Worm (Caenorhabditis elegans) whole organism, L1 larva: ENCODE measurements around the gene cpg-8.

Source experiments
- C16A3.4 ChIP-seq: fragments of 150-350 bp; optimal IDR thresholded peaks from 2 replicates; lab custom pipeline; 2014; ENCODE audit warnings: missing biosample characterization, missing genetic modification characterization
- F16B12.6 ChIP-seq: fragments of 150-350 bp; optimal IDR thresholded peaks from 2 replicates; lab custom pipeline; 2014; ENCODE audit warnings: missing biosample characterization, missing genetic modification characterization
- aly-2 ChIP-seq: fragments of 150-350 bp; optimal IDR thresholded peaks from 2 replicates; lab custom pipeline; 2014; ENCODE audit warnings: missing biosample characterization, missing genetic modification characterization
- ama-1 ChIP-seq: fragments of 150-350 bp; optimal IDR thresholded peaks from 2 replicates; lab custom pipeline; 2014
- ceh-8 ChIP-seq: fragments of 200-800 bp; sonication (Bioruptor generic); optimal IDR thresholded peaks from 2 replicates; lab custom pipeline; 2018; ENCODE audit warnings: mild to moderate bottlenecking, missing genetic modification characterization, moderate library complexity, missing compliant biosample characterization
- dpl-1 ChIP-seq, 3 experiments: fragments of 150-350 bp in 2 of 3; sonication (generic microtip) in 1 of 3; optimal IDR thresholded peaks; 2 replicates each; lab custom pipeline; 2014 to 2017; ENCODE audit warnings: missing biosample characterization in 3 of 3, missing genetic modification characterization in 3 of 3, missing genetic modification reagents in 3 of 3
- efl-1 ChIP-seq, 4 experiments: fragments of 150-350 bp; optimal IDR thresholded peaks in 3 of 4; peaks in 1 of 4; 1 replicate in 1 of 4; 2 replicates in 3 of 4; lab custom pipeline; 2014; ENCODE audit warnings: missing biosample characterization in 2 of 4, missing genetic modification characterization in 2 of 4, missing genetic modification reagents in 2 of 4
- efl-3 ChIP-seq: fragments of 200-800 bp; sonication (Bioruptor generic); optimal IDR thresholded peaks from 2 replicates; lab custom pipeline; 2018; ENCODE audit warnings: mild to moderate bottlenecking, missing genetic modification characterization, missing compliant biosample characterization
- egl-13 ChIP-seq: sonication (generic microtip); optimal IDR thresholded peaks from 2 replicates; lab custom pipeline; 2016; ENCODE audit warnings: missing genotype, missing genetic modification reagents, missing genetic modification characterization, missing compliant biosample characterization
- egl-27 ChIP-seq, 2 experiments: fragments of 150-350 bp in 1 of 2; sonication (generic microtip); optimal IDR thresholded peaks; 3 replicates each; lab custom pipeline; 2017 to 2018; ENCODE audit warnings: missing biosample characterization in 2 of 2, missing genetic modification characterization in 2 of 2, missing genetic modification reagents in 2 of 2
- elt-2 ChIP-seq: sonication (generic microtip); optimal IDR thresholded peaks from 2 replicates; lab custom pipeline; 2016; ENCODE audit warnings: missing genetic modification characterization, mild to moderate bottlenecking, inconsistent platforms, missing compliant biosample characterization, missing genetic modification reagents
- fkh-10 ChIP-seq: sonication (generic microtip); optimal IDR thresholded peaks from 2 replicates; lab custom pipeline; 2017; ENCODE audit warnings: missing biosample characterization, missing genetic modification reagents, missing genetic modification characterization
- fkh-4 ChIP-seq: sonication (generic microtip); optimal IDR thresholded peaks from 2 replicates; lab custom pipeline; 2016; ENCODE audit warnings: missing compliant biosample characterization, missing genetic modification characterization, borderline replicate concordance
- fkh-8 ChIP-seq: sonication (generic microtip); optimal IDR thresholded peaks from 2 replicates; lab custom pipeline; 2016; ENCODE audit warnings: mild to moderate bottlenecking, missing genetic modification characterization, missing compliant biosample characterization
- fos-1 ChIP-seq: fragments of 150-350 bp; optimal IDR thresholded peaks from 2 replicates; lab custom pipeline; 2014; ENCODE audit warnings: missing biosample characterization, missing genetic modification characterization
- grh-1 ChIP-seq: fragments of 200-800 bp; sonication (Bioruptor generic); IDR thresholded peaks from 2 replicates; pipeline ENCODE4 v1.3.6; 2022; ENCODE audit warnings: missing genetic modification reagents, missing genetic modification characterization, missing compliant biosample characterization
- hlh-17 ChIP-seq: fragments of 200-800 bp; sonication (Bioruptor generic); optimal IDR thresholded peaks from 2 replicates; lab custom pipeline; 2018; ENCODE audit warnings: missing genetic modification characterization, mild to moderate bottlenecking, missing compliant biosample characterization, moderate library complexity, borderline replicate concordance
- hpl-2 ChIP-seq: fragments of 150-350 bp; optimal IDR thresholded peaks from 2 replicates; lab custom pipeline; 2014; ENCODE audit warnings: missing biosample characterization, missing genetic modification reagents, missing genetic modification characterization
- jun-1 ChIP-seq: fragments of 150-350 bp; optimal IDR thresholded peaks from 2 replicates; lab custom pipeline; 2014; ENCODE audit warnings: missing biosample characterization, missing genetic modification reagents, missing genetic modification characterization
- lin-13 ChIP-seq: fragments of 150-350 bp; optimal IDR thresholded peaks from 2 replicates; lab custom pipeline; 2014; ENCODE audit warnings: missing biosample characterization, missing genetic modification reagents, missing genetic modification characterization
- lin-14 ChIP-seq: fragments of 200-800 bp; sonication (Bioruptor generic); optimal IDR thresholded peaks from 2 replicates; lab custom pipeline; 2018; ENCODE audit warnings: mild to moderate bottlenecking, missing genetic modification characterization, moderate library complexity, missing compliant biosample characterization
- lin-15B ChIP-seq: fragments of 150-350 bp; sonication (generic microtip); optimal IDR thresholded peaks from 3 replicates; lab custom pipeline; 2014; ENCODE audit warnings: missing biosample characterization, missing genetic modification characterization
- lin-39 ChIP-seq: fragments of 150-350 bp; optimal IDR thresholded peaks from 2 replicates; lab custom pipeline; 2014; ENCODE audit warnings: missing biosample characterization, missing genetic modification reagents, missing genetic modification characterization
- lir-3 ChIP-seq: sonication (generic microtip); optimal IDR thresholded peaks from 2 replicates; lab custom pipeline; 2016; ENCODE audit warnings: mild to moderate bottlenecking, missing genetic modification characterization, moderate library complexity, missing compliant biosample characterization; ENCODE audit not compliant: poor library complexity
- mdl-1 ChIP-seq, 2 experiments: fragments of 150-350 bp; optimal IDR thresholded peaks; 2 replicates each; lab custom pipeline; 2014 to 2017; ENCODE audit warnings: missing biosample characterization in 2 of 2, missing genetic modification characterization in 2 of 2, inconsistent platforms in 1 of 2
- nhr-19 ChIP-seq: fragments of 200-800 bp; sonication (Bioruptor generic); conservative IDR thresholded peaks from 2 replicates; pipeline ENCODE4 v1.3.6; 2022; ENCODE audit warnings: missing genetic modification characterization, missing compliant biosample characterization
- nhr-237 ChIP-seq: fragments of 150-350 bp; optimal IDR thresholded peaks from 2 replicates; lab custom pipeline; 2014; ENCODE audit warnings: missing biosample characterization, missing genetic modification characterization
- nhr-28 ChIP-seq: fragments of 150-350 bp; optimal IDR thresholded peaks from 2 replicates; lab custom pipeline; 2014; ENCODE audit warnings: missing biosample characterization, missing genetic modification characterization
- nhr-71 ChIP-seq: sonication (generic microtip); optimal IDR thresholded peaks from 2 replicates; lab custom pipeline; 2016; ENCODE audit warnings: mild to moderate bottlenecking, missing genetic modification characterization, moderate library complexity, missing compliant biosample characterization
- nhr-77 ChIP-seq: fragments of 150-350 bp; optimal IDR thresholded peaks from 2 replicates; lab custom pipeline; 2014; ENCODE audit warnings: missing biosample characterization, missing genetic modification characterization
- nhr-85 ChIP-seq: sonication (generic microtip); peaks from one replicate; lab custom pipeline; 2016; ENCODE audit warnings: missing genetic modification characterization, inconsistent platforms, missing compliant biosample characterization
- pqm-1 ChIP-seq: sonication (generic microtip); optimal IDR thresholded peaks from 3 replicates; lab custom pipeline; 2017; ENCODE audit warnings: missing biosample characterization, missing genetic modification characterization
- skn-1 ChIP-seq: fragments of 150-350 bp; optimal IDR thresholded peaks from 2 replicates; lab custom pipeline; 2014; ENCODE audit warnings: missing biosample characterization, missing genetic modification characterization
- snpc-4 ChIP-seq: fragments of 150-350 bp; optimal IDR thresholded peaks from 2 replicates; lab custom pipeline; 2014; ENCODE audit warnings: missing biosample characterization, missing genetic modification characterization
- tlp-1 ChIP-seq: fragments of 150-350 bp; optimal IDR thresholded peaks from 2 replicates; lab custom pipeline; 2014; ENCODE audit warnings: missing biosample characterization, missing genetic modification characterization
- unc-30 ChIP-seq: sonication (generic microtip); optimal IDR thresholded peaks from 2 replicates; lab custom pipeline; 2017; ENCODE audit warnings: missing biosample characterization, missing genetic modification characterization
- unc-86 ChIP-seq: sonication (generic microtip); optimal IDR thresholded peaks from 2 replicates; lab custom pipeline; 2016; ENCODE audit warnings: missing genetic modification characterization, missing compliant biosample characterization
- vab-15 ChIP-seq: sonication (generic microtip); optimal IDR thresholded peaks from 2 replicates; lab custom pipeline; 2017; ENCODE audit warnings: missing genotype, mild to moderate bottlenecking, missing genetic modification characterization, missing compliant biosample characterization
- xbp-1 ChIP-seq: sonication (generic microtip); optimal IDR thresholded peaks from 2 replicates; lab custom pipeline; 2016; ENCODE audit warnings: missing genetic modification characterization, missing compliant biosample characterization
- zag-1 ChIP-seq: fragments of 150-350 bp; optimal IDR thresholded peaks from 2 replicates; lab custom pipeline; 2014; ENCODE audit warnings: missing biosample characterization, missing genetic modification characterization
- ztf-4 ChIP-seq: fragments of 150-350 bp; optimal IDR thresholded peaks from 2 replicates; lab custom pipeline; 2014; ENCODE audit warnings: missing biosample characterization, missing genetic modification characterization

Gene cpg-8

DNA sequence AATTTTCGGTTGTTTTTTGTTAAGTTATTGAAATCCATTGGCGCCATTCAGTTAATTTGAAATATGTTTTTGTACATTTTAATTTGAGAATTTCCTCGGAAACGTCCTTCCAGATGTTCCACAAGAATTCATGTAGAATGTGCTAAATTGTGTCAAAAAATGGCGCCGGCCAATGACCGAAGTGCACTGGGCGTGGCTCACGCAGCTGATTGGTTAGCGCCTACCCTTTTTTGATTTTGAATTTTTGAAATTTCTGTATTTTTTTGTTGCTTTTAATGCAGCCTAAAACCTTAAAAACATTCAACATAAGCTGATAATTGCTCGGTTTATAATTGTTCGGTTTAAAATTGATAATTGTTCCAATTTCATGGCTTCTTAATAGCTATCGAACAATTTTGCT, 15.4 kb downstream of the cpg-8 start:
- TF ChIP-seq elt-2 (tag; lab: Kevin White, UChicago), result no peak
- no peak for TF ChIP-seq aly-2
- no peak for TF ChIP-seq hlh-17 (GFP tag; lab: Kevin White, UChicago)
- TF ChIP-seq fkh-4 (tag; lab: Kevin White, UChicago), result no peak
- TF ChIP-seq hpl-2, result no peak
- no peak for TF ChIP-seq vab-15
- TF ChIP-seq C16A3.4 (tag; lab: Kevin White, UChicago), result no peak
- no peak for TF ChIP-seq lin-14 (GFP tag; lab: Kevin White, UChicago)
- no peak for TF ChIP-seq nhr-71 (tag; lab: Kevin White, UChicago)
- TF ChIP-seq nhr-77, result no peak
- no peak for TF ChIP-seq ama-1 (lab: Kevin White, UChicago)
- TF ChIP-seq xbp-1 (tag; lab: Kevin White, UChicago), result no peak
- TF ChIP-seq lir-3 (tag; lab: Kevin White, UChicago), result no peak
- no peak for TF ChIP-seq nhr-237
- no peak for TF ChIP-seq tlp-1 (tag; lab: Kevin White, UChicago)
- no peak for TF ChIP-seq lin-39 (tag; lab: Kevin White, UChicago)
- TF ChIP-seq efl-3 (GFP tag; lab: Kevin White, UChicago), result no peak
- no peak for TF ChIP-seq egl-13 (tag; lab: Kevin White, UChicago)
- TF ChIP-seq nhr-28, result no peak
- TF ChIP-seq ceh-8 (GFP tag; lab: Kevin White, UChicago), result no peak

DNA sequence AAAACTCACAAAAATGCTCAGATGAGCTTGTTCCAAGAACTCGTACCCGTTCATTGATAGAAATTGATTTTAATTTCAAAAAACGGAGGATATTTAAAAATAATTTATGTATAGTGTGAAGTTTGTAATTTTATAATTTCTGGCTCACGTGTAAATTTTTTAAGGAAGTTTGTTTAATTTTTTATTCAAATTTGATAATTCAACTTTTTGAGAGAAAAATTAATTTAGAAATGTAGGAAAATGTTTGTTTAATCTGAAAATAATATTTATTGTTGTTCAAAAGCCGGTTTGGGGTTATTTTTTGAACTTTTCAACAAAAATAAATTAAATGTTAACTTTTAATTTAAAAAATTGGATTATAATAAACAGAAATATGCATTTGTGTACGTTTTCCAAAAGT, 16.1 kb downstream of the cpg-8 start, which contains the start of gene K03B4.6:
Gene K03B4.6, minus strand, starts transcription at position 101 of the 400 bp plus-strand sequence.
- no peak for TF ChIP-seq dpl-1 (GFP tag; optimal IDR thresholded peaks at IDR 0.05; lab: Kevin White, UChicago)
- no peak for TF ChIP-seq nhr-28
- TF ChIP-seq ztf-4 (tag; lab: Kevin White, UChicago), result no peak
- no peak for TF ChIP-seq lin-13
- no peak for TF ChIP-seq xbp-1 (tag; lab: Kevin White, UChicago)
- no peak for TF ChIP-seq unc-86 (tag; lab: Kevin White, UChicago)
- TF ChIP-seq nhr-19, result no peak
- TF ChIP-seq aly-2, result no peak

DNA sequence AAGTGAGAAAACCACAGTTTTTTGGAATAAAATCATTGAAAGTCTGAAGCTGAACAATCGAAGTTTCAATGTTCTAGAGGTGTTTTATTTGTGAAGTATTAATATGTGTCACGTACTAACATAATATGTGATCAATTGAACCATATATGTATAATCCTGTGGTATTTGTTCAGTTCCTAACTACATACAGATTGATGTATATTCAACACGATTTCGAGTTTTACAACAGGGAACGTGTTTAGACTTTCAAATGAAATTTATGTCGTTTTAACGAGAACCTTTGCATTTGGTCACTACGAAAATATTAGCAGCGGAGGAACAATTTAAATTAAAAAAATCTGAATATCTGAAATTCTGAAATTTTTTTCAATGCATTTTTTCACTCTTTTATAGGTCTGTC, 17.7 kb downstream of the cpg-8 start, which contains the start of gene K03B4.8:
Gene K03B4.8, minus strand, starts transcription at position 101 of the 400 bp plus-strand sequence.
- TF ChIP-seq jun-1 (tag; lab: Kevin White, UChicago) (no peak), nhr-85 (no peak), grh-1 (no peak), zag-1 (tag; lab: Kevin White, UChicago) (no peak), fos-1 (tag; lab: Kevin White, UChicago) (no peak), pqm-1 (tag; lab: Kevin White, UChicago) (no peak), egl-13 (tag; lab: Kevin White, UChicago) (no peak), ceh-8 (GFP tag; lab: Kevin White, UChicago) (no peak), nhr-19 (no peak), snpc-4 (tag; lab: Kevin White, UChicago) (no peak), hlh-17 (GFP tag; lab: Kevin White, UChicago) (no peak), mdl-1 (tag; optimal IDR thresholded peaks at IDR 0.05; lab: Kevin White, UChicago) (no peak), lin-15B (no peak), unc-30 (tag; lab: Kevin White, UChicago) (no peak)

DNA sequence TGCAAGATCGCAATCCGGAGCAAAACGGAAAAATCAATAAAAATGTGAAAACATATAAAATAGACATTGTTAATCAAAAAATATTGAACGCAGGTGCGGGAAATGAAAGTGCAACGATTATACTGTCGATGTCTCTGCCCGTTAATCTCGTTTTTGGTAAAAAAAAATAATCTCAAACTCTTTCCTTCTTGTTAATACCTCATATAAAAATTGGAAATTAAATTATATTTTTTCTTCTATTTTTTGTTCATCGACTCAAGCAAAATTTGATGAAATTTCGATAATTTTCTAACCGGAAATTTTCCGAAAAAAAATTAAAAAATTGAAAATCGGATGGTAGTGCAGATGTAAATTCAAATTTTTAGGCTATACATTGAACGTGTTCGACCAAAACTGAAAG, 19.7 kb downstream of the cpg-8 start, which contains the start of gene K03B4.9:
Gene K03B4.9, minus strand, starts transcription at position 101 of the 400 bp plus-strand sequence.
- no peak for TF ChIP-seq F16B12.6 (tag; lab: Kevin White, UChicago)
- TF ChIP-seq fkh-10 (GFP tag; lab: Kevin White, UChicago), result no peak
- no peak for TF ChIP-seq efl-1 (optimal IDR thresholded peaks at IDR 0.05; lab: Kevin White, UChicago)
- TF ChIP-seq efl-1 (GFP tag; optimal IDR thresholded peaks at IDR 0.05 in 1 of 2; lab: Kevin White, UChicago), result no peak
- TF ChIP-seq egl-27 (tag; optimal IDR thresholded peaks at IDR 0.05; lab: Kevin White, UChicago), result no peak
- no peak for TF ChIP-seq fkh-8 (tag; lab: Kevin White, UChicago)
- no peak for TF ChIP-seq skn-1 (tag; lab: Kevin White, UChicago)
- TF ChIP-seq, all 84 proteins: peak for 0
